Worm (Caenorhabditis elegans): Measurements from ENCODE around the gene flp-20.

Gene flp-20

ce11 chrX:9314397-9314796 lies 35.3 kb downstream of the flp-20 start, which contains the start of gene ttr-38:
Gene ttr-38 (minus strand): TSS chrX:9314497.
- TF ChIP-seq madf-5 (GFP tag; IDR thresholded peaks at IDR 0.05) (no peak), ztf-7 (tag; optimal IDR thresholded peaks at IDR 0.05) (no peak), mdl-1 (tag; optimal IDR thresholded peaks at IDR 0.05) (no peak), pqm-1 (tag; optimal IDR thresholded peaks at IDR 0.05) (no peak), ctbp-1 (GFP tag; IDR thresholded peaks at IDR 0.05) (no peak), dpl-1 (GFP tag; optimal IDR thresholded peaks at IDR 0.05) (no peak), hlh-30 (tag; optimal IDR thresholded peaks at IDR 0.05; ENCODE audit: insufficient read depth) (no peak), tra-1 (GFP tag; IDR thresholded peaks at IDR 0.05) (no peak), ceh-62 (tag; optimal IDR thresholded peaks at IDR 0.05) (no peak), ceh-82 (tag; optimal IDR thresholded peaks at IDR 0.05) (no peak), ceh-28 (tag; optimal IDR thresholded peaks at IDR 0.05) (no peak), nhr-25 (tag; optimal IDR thresholded peaks at IDR 0.05; ENCODE audit: borderline replicate concordance, insufficient read depth) (no peak), lin-13 (GFP tag; optimal IDR thresholded peaks at IDR 0.05) (no peak)

DNA sequence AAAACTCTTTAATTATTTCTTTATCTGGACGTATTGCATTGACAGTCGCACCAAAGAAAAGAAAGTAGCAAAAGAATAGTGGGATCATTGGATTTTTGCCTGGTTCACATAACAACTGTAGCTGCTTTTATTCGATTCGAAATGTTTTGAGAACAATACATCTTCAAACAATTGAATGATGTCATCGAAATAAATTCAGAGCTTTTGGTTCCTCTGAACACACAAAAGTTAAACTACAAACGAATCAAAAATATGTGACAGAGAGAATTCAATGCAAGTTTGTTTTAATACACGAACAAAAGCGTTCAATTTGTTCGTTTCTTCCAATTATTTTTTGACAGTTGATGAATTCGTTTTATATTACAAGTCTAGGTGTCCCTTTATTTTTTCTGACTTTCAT lies 38.5 kb downstream of the flp-20 start, which contains the start of gene H29C22.1:
TSS of gene H29C22.1 (minus strand) at position 101 of the 400 bp plus-strand sequence.
- TF ChIP-seq nhr-42 (GFP tag; IDR thresholded peaks at IDR 0.05) (no peak), Y5F2A.4 (GFP tag; optimal IDR thresholded peaks at IDR 0.05) (no peak), nhr-6 (tag; optimal IDR thresholded peaks at IDR 0.05) (no peak), sdz-12 (GFP tag; optimal IDR thresholded peaks at IDR 0.05) (no peak), snpc-4 (tag; optimal IDR thresholded peaks at IDR 0.05) (no peak), snpc-1.2 (GFP tag; IDR thresholded peaks at IDR 0.05) (no peak), lir-3 (tag; optimal IDR thresholded peaks at IDR 0.05) (no peak), ces-1 (GFP tag; optimal IDR thresholded peaks at IDR 0.05) (no peak), ceh-20 (GFP tag; IDR thresholded peaks at IDR 0.05) (no peak), nhr-11 (tag; optimal IDR thresholded peaks at IDR 0.05) (no peak)

DNA sequence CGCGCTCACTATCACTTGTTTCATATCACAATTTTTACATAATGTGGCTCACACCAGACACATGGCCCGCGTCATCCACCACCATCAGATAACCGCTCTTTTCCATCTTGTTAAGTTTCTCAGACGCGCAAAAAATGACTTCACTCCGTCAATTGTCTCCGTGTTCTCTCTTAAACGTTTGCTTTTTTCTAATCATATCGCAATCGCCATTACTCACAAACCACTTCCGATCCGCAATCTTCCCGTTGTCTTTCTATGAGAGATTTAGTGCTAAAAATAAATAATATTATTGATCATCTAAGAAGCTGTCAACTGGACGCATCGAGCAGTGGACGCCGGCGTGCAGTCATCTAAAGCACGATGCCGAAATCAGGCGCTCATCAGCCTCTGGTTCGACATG lies 46.3 kb downstream of the flp-20 start, which contains the start of gene tmc-2:
TSS of gene tmc-2 (plus strand) at position 301 of the 400 bp plus-strand sequence.
- TF ChIP-seq jun-1 (tag; optimal IDR thresholded peaks at IDR 0.05) (no peak), rbr-2 (tag; optimal IDR thresholded peaks at IDR 0.05) (no peak), ZK337.2 (GFP tag; IDR thresholded peaks at IDR 0.05) (no peak)

ce11 chrX:9302763-9303162 lies 46.9 kb downstream of the flp-20 start:
- TF ChIP-seq saeg-2 (GFP tag; IDR thresholded peaks at IDR 0.05) (no peak), set-16 (GFP tag; IDR thresholded peaks at IDR 0.05) (no peak), unc-62 (GFP tag; optimal IDR thresholded peaks at IDR 0.05 in 1 of 2) (peak in 1 of 2 experiments; percentile 95), unc-62 (tag; optimal IDR thresholded peaks at IDR 0.05) (no peak), fkh-10 (GFP tag; optimal IDR thresholded peaks at IDR 0.05) (no peak), unc-130 (GFP tag; optimal IDR thresholded peaks at IDR 0.05) (no peak)

DNA sequence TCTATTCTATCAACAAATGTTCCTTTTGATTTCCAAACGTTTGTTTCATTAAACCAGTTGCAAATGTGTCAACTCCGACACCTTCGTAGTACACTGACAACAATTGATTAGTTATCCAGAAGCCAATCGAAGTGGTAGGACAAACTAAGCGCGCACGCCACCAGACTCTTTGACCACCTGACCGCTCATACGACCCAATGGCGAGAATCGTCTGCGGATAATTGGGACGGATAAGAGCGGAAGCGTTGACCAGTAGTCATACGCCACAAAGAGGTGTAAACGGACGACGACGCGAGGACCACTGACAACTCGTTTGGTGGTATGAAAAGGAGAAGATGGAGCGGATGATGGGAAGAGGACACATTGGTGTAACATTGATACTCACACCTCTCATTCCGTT lies 49.3 kb downstream of the flp-20 start:
- TF ChIP-seq nhr-11 (tag; optimal IDR thresholded peaks at IDR 0.05) (no peak), mxl-3 (GFP tag; optimal IDR thresholded peaks at IDR 0.05) (no peak), F49E8.2 (tag; optimal IDR thresholded peaks at IDR 0.05; ENCODE audit: borderline replicate concordance) (no peak), hlh-11 (tag; optimal IDR thresholded peaks at IDR 0.05) (peak; percentile 28), php-3 (GFP tag; IDR thresholded peaks at IDR 0.05) (no peak), lin-29 (GFP tag; IDR thresholded peaks at IDR 0.05) (no peak), duxl-1 (tag; optimal IDR thresholded peaks at IDR 0.05; ENCODE audit: poor library complexity) (no peak), nhr-48 (tag; optimal IDR thresholded peaks at IDR 0.05) (no peak), F44E2.7 (GFP tag; IDR thresholded peaks at IDR 0.05) (no peak), Y48G9A.11 (GFP tag; IDR thresholded peaks at IDR 0.05) (no peak), spr-1 (tag; optimal IDR thresholded peaks at IDR 0.05) (no peak), ztf-7 (tag; optimal IDR thresholded peaks at IDR 0.05) (no peak), unc-62 (GFP tag; optimal IDR thresholded peaks at IDR 0.05 in 1 of 2) (peak in 1 of 2 experiments; percentile 60), unc-62 (tag; optimal IDR thresholded peaks at IDR 0.05) (no peak), lin-13 (GFP tag; optimal IDR thresholded peaks at IDR 0.05) (no peak), hlh-30 (tag; optimal IDR thresholded peaks at IDR 0.05; ENCODE audit: insufficient read depth) (peak; percentile 33), daf-19 (GFP tag; conservative IDR thresholded peaks at IDR 0.05) (no peak), nhr-76 (tag; optimal IDR thresholded peaks at IDR 0.05) (no peak), ctbp-1 (GFP tag; IDR thresholded peaks at IDR 0.05) (no peak), zag-1 (tag; optimal IDR thresholded peaks at IDR 0.05) (no peak), nhr-25 (tag; optimal IDR thresholded peaks at IDR 0.05; ENCODE audit: borderline replicate concordance, insufficient read depth) (no peak), pqm-1 (tag; optimal IDR thresholded peaks at IDR 0.05) (no peak)

All from whole organism, L4 larva.